Worm (Caenorhabditis elegans) whole organism, late embryonic: ENCODE data around the gene F41D9.2.

ENCODE experiments used
- C08G9.2 ChIP-seq: sonication (generic microtip); optimal IDR thresholded peaks from 2 replicates; lab custom pipeline; 2016; ENCODE audit warnings: mild to moderate bottlenecking, missing genetic modification characterization, moderate library complexity, missing compliant biosample characterization
- ama-1 ChIP-seq: fragments of 150-350 bp; optimal IDR thresholded peaks from 2 replicates; lab custom pipeline; 2014
- ceh-2 ChIP-seq: sonication (generic microtip); optimal IDR thresholded peaks from 2 replicates; lab custom pipeline; 2016; ENCODE audit warnings: missing genotype, missing genetic modification characterization, missing compliant biosample characterization
- che-1 ChIP-seq: sonication (generic microtip); optimal IDR thresholded peaks from 2 replicates; lab custom pipeline; 2016; ENCODE audit warnings: mild to moderate bottlenecking, missing genetic modification characterization, missing compliant biosample characterization
- elt-2 ChIP-seq: sonication (generic microtip); optimal IDR thresholded peaks from 2 replicates; lab custom pipeline; 2016; ENCODE audit warnings: missing genetic modification reagents, missing genetic modification characterization, missing compliant biosample characterization
- hlh-30 ChIP-seq: sonication (generic microtip); optimal IDR thresholded peaks from 2 replicates; lab custom pipeline; 2017; ENCODE audit warnings: antibody characterized with exemption, missing genetic modification characterization, missing compliant biosample characterization; ENCODE audit not compliant: insufficient read depth
- npax-4 ChIP-seq: sonication (generic microtip); optimal IDR thresholded peaks from 2 replicates; lab custom pipeline; 2016; ENCODE audit warnings: missing genetic modification characterization, missing compliant biosample characterization
- pag-3 ChIP-seq: sonication (generic microtip); optimal IDR thresholded peaks from 2 replicates; lab custom pipeline; 2016; ENCODE audit warnings: missing compliant biosample characterization, missing genetic modification characterization, borderline replicate concordance
- pat-9 ChIP-seq: fragments of 200-800 bp; sonication (Bioruptor generic); optimal IDR thresholded peaks from 2 replicates; lab custom pipeline; 2018; ENCODE audit warnings: mild to moderate bottlenecking, missing genetic modification characterization, moderate library complexity, missing compliant biosample characterization
- sox-4 ChIP-seq: sonication (generic microtip); optimal IDR thresholded peaks from 2 replicates; lab custom pipeline; 2017; ENCODE audit warnings: mild to moderate bottlenecking, missing genetic modification characterization, inconsistent platforms, missing compliant biosample characterization
- syd-9 ChIP-seq: sonication (generic microtip); optimal IDR thresholded peaks from 2 replicates; lab custom pipeline; 2016; ENCODE audit warnings: mild to moderate bottlenecking, missing genetic modification characterization, moderate library complexity, missing compliant biosample characterization
- tbx-2 ChIP-seq: sonication (generic microtip); optimal IDR thresholded peaks from 2 replicates; lab custom pipeline; 2016; ENCODE audit warnings: missing genetic modification characterization, missing compliant biosample characterization
- unc-3 ChIP-seq, 2 experiments: fragments of 200-800 bp in 1 of 2; sonication (Bioruptor generic) in 1 of 2; sonication (generic microtip) in 1 of 2; conservative IDR thresholded peaks in 1 of 2; optimal IDR thresholded peaks in 1 of 2; 2 replicates each; pipeline versions ENCODE4 v1.3.6 to Lab custom; 2016 to 2022; ENCODE audit warnings: missing compliant biosample characterization in 2 of 2, missing genetic modification characterization in 2 of 2, missing genetic modification reagents in 1 of 2
- ztf-16 ChIP-seq: sonication (generic microtip); optimal IDR thresholded peaks from 2 replicates; lab custom pipeline; 2017; ENCODE audit warnings: missing genetic modification characterization, missing compliant biosample characterization

DNA sequence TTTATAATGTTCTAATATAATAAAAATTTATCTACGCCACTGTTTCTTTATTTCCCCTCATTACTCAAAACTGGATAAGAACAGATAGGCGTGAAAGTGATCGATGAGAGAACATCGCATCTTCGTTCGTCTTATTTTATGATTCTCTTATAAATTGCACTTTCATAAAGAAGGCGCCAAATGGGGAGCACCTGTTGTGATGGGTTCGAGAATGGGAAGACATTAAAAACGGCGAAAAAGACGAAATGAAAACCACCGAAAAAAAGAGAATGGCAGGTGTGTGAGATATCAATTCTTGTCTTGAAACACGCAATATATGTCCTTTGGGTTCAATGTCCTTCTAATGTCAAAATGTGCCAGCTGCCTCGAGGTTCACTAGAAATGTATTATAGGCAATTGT lies 9.5 kb upstream of the F41D9.2 start:
- TF ChIP-seq ceh-2 (no peak), ama-1 (lab: Kevin White, UChicago) (no peak), sox-4 (tag; lab: Kevin White, UChicago) (no peak), C08G9.2 (tag; lab: Kevin White, UChicago) (no peak), npax-4 (no peak), elt-2 (tag; lab: Kevin White, UChicago) (no peak), hlh-30 (tag; lab: Kevin White, UChicago) (no peak), pat-9 (no peak), che-1 (tag; lab: Kevin White, UChicago) (no peak), unc-3 (GFP tag; conservative IDR thresholded peaks at IDR 0.05; lab: Robert Waterston, UW) (no peak), unc-3 (tag; optimal IDR thresholded peaks at IDR 0.05; lab: Kevin White, UChicago) (no peak), pag-3 (tag; lab: Kevin White, UChicago) (no peak), ztf-16 (tag; lab: Kevin White, UChicago) (no peak), syd-9 (no peak), tbx-2 (tag; lab: Kevin White, UChicago) (no peak)
